Fruit fly (Drosophila melanogaster) whole organism, prepupa: ENCODE results near the gene CG11368.

Experiments
- CG16779 ChIP-seq: fragments of 200-800 bp; sonication (Bioruptor generic); optimal IDR thresholded peaks from 3 replicates; lab custom pipeline; 2017; ENCODE audit warnings: missing biosample characterization, mild to moderate bottlenecking, missing genetic modification characterization
- Hr39 ChIP-seq: fragments of 200-800 bp; sonication (Bioruptor generic); optimal IDR thresholded peaks from 2 replicates; lab custom pipeline; 2016; ENCODE audit warnings: missing biosample characterization, missing genetic modification characterization

DNA sequence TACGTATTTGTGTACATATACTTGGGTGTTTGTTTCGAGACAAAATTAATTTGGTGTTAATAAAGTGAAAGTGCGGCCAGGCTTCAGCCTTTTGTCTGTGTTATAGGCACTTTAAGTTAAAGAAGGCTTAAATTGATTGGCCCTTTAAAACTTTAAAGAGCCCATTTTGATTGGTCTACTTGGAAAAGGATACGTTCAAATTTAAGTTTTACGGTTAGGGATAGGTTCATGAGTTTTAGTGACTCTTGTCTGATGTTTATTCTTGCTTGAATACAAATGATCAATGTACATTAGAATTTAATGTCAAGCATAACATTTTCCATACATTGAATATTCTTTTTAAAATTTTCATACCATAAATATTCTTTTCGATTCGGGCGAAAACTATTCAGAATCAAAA is 45.1 kb upstream of the CG11368 start, which contains the start of gene CG32727:
- TF ChIP-seq CG16779 (tag; lab: Kevin White, UChicago) (no peak), Hr39 (GFP tag; lab: Kevin White, UChicago) (no peak)
